Worm (Caenorhabditis elegans) whole organism, L1 larva: ENCODE measurements around the gene cyp-33A1.

Experiments used
- Y116A8C.19 ChIP-seq: sonication (generic microtip); optimal IDR thresholded peaks from 2 replicates; lab custom pipeline; 2016; ENCODE audit warnings: missing compliant biosample characterization, missing genetic modification characterization, borderline replicate concordance
- blmp-1 ChIP-seq: fragments of 150-350 bp; optimal IDR thresholded peaks from 2 replicates; lab custom pipeline; 2014; ENCODE audit warnings: missing biosample characterization, missing genetic modification characterization
- snpc-4 ChIP-seq: fragments of 150-350 bp; optimal IDR thresholded peaks from 2 replicates; lab custom pipeline; 2014; ENCODE audit warnings: missing biosample characterization, missing genetic modification characterization
- unc-130 ChIP-seq: fragments of 150-350 bp; optimal IDR thresholded peaks from 2 replicates; lab custom pipeline; 2017; ENCODE audit warnings: missing biosample characterization, missing genetic modification characterization, inconsistent platforms

DNA sequence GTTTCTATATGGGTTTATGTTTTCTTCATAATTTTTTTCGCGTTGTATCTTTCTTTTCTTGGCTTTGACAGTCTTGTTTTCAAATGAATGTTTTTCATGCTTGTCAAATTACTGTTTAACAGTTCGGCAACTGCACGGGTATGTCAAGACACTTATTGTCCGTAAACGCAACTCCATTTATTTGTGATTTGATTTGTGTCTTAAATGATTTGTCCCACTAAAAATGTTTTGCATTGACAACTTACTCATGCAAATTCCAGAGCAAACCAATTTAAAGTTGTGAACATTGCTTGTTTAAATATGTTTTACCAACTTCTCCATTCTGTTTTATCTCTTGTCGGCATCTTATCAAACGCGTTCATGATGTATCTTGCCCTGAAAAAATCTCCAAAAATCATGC lies 49.5 kb downstream of the cyp-33A1 start, which contains the start of gene srd-25:
- TF ChIP-seq unc-130 (tag; lab: Kevin White, UChicago), result no peak
- no peak for TF ChIP-seq blmp-1
- no peak for TF ChIP-seq Y116A8C.19 (tag; lab: Kevin White, UChicago)
- TF ChIP-seq snpc-4 (tag; lab: Kevin White, UChicago), result no peak
